Fruit fly (Drosophila melanogaster): ENCODE data around the gene p38c.
A peak's percentile ranks its signal among the peaks of the same experiment; 100 is the strongest.

The p38c gene

dm6 chr3R:24112320-24113069 lies 37.5 kb downstream of the p38c start, which contains the start of gene CG13605 (continued):
- TF ChIP-seq HLH54F (GFP tag; optimal IDR thresholded peaks at IDR 0.05): peak; percentile 53
- TF ChIP-seq CG32772 (GFP tag; IDR thresholded peaks at IDR 0.05): peak; percentile 41
- no peak for TF ChIP-seq CG11398 (GFP tag; optimal IDR thresholded peaks at IDR 0.05)
- no peak for TF ChIP-seq CG31388 (GFP tag; optimal IDR thresholded peaks at IDR 0.05)
- no peak for TF ChIP-seq pita (GFP tag; optimal IDR thresholded peaks at IDR 0.05)
- TF ChIP-seq CG10565 (GFP tag; optimal IDR thresholded peaks at IDR 0.05): no peak
- peak; percentile 43; the same call in 1 of the 2 replicates for TF ChIP-seq aop (GFP tag; IDR thresholded peaks at IDR 0.05)
- TF ChIP-seq D19B (GFP tag; optimal IDR thresholded peaks at IDR 0.05): peak; percentile 46
- TF ChIP-seq bigmax (GFP tag; optimal IDR thresholded peaks at IDR 0.05): peak; percentile 21
- peak; percentile 84 for TF ChIP-seq gfzf (GFP tag; optimal IDR thresholded peaks at IDR 0.05)
- TF ChIP-seq CG3726 (GFP tag; IDR thresholded peaks at IDR 0.05): 0 out of 3 replicates have a peak, but pooled peaks have one; percentile 14
- TF ChIP-seq Max (GFP tag; optimal IDR thresholded peaks at IDR 0.05): peak; percentile 34
- TF ChIP-seq sens (GFP tag): peak; percentile 79
- peak; percentile 48; the same call in 1 of the 2 replicates for TF ChIP-seq MBD-R2 (GFP tag; IDR thresholded peaks at IDR 0.05)
- TF ChIP-seq CG4707 (GFP tag; optimal IDR thresholded peaks at IDR 0.05): peak; percentile 19
- no peak for TF ChIP-seq prd (optimal IDR thresholded peaks at IDR 0.05)
- TF ChIP-seq prd (GFP tag; IDR thresholded peaks at IDR 0.05): peak; percentile 67
- TF ChIP-seq Tbp (GFP tag; optimal IDR thresholded peaks at IDR 0.05): no peak
- TF ChIP-seq zfh1 (GFP tag; IDR thresholded peaks at IDR 0.05): peak; percentile 50; the same call in 1 of the 3 replicates
- TF ChIP-seq CG12155 (GFP tag; optimal IDR thresholded peaks at IDR 0.05): peak; percentile 75
- peak; percentile 63 for TF ChIP-seq oc (tag; optimal IDR thresholded peaks at IDR 0.05)
- no peak for TF ChIP-seq CG1832 (GFP tag; optimal IDR thresholded peaks at IDR 0.05)
- peak; percentile 55 for TF ChIP-seq schlank (tag; optimal IDR thresholded peaks at IDR 0.05)
- no peak for TF ChIP-seq CG11560 (tag; IDR thresholded peaks at IDR 0.05)
- TF ChIP-seq Dek (tag; optimal IDR thresholded peaks at IDR 0.05): peak; percentile 87
- no peak for TF ChIP-seq GATAe (GFP tag; conservative IDR thresholded peaks at IDR 0.05)
- peak; percentile 24 for TF ChIP-seq jumu (GFP tag; optimal IDR thresholded peaks at IDR 0.05)
- TF ChIP-seq HHEX (GFP tag; optimal IDR thresholded peaks at IDR 0.05): peak; percentile 88
- peak; percentile 72 for TF ChIP-seq odd (GFP tag; optimal IDR thresholded peaks at IDR 0.05)
- TF ChIP-seq CG15269 (tag; optimal IDR thresholded peaks at IDR 0.05): peak; percentile 87
- peak; percentile 28; the same call in 1 of the 2 replicates for TF ChIP-seq tna (GFP tag; IDR thresholded peaks at IDR 0.05; ENCODE audit: partially characterized antibody)
- peak; percentile 75 for TF ChIP-seq CG12219 (GFP tag; optimal IDR thresholded peaks at IDR 0.05)
- TF ChIP-seq Hr3 (GFP tag; optimal IDR thresholded peaks at IDR 0.05): peak; percentile 61
- no peak for TF ChIP-seq CG8478 (optimal IDR thresholded peaks at IDR 0.05)
- TF ChIP-seq Chrac-16 (GFP tag; optimal IDR thresholded peaks at IDR 0.05): peak; percentile 66
- TF ChIP-seq Xbp1 (GFP tag; optimal IDR thresholded peaks at IDR 0.05): peak; percentile 79
- TF ChIP-seq CG8765 (GFP tag; IDR thresholded peaks at IDR 0.05): no peak
- TF ChIP-seq CG18764 (GFP tag; optimal IDR thresholded peaks at IDR 0.05): peak; percentile 56
- TF ChIP-seq Stat92E (GFP tag; optimal IDR thresholded peaks at IDR 0.05): peak in 1 of 3 experiments; percentile 64
- peak; percentile 74 for TF ChIP-seq Ptx1 (GFP tag; IDR thresholded peaks at IDR 0.05)
- peak; percentile 69 for TF ChIP-seq CG17328 (GFP tag; IDR thresholded peaks at IDR 0.05)
- peak; percentile 90 for TF ChIP-seq nom (GFP tag; optimal IDR thresholded peaks at IDR 0.05)
- TF ChIP-seq bsh (GFP tag; optimal IDR thresholded peaks at IDR 0.05): peak; percentile 25 to 72
- 0 out of 2 replicates have a peak, but pooled peaks have one; percentile 21 for TF ChIP-seq Nf-YA (GFP tag; IDR thresholded peaks at IDR 0.05)
- peak; percentile 4 for TF ChIP-seq gcm2 (GFP tag; optimal IDR thresholded peaks at IDR 0.05)

Measured in whole organism, embryonic.